Worm (Caenorhabditis elegans) whole organism, young adult: ENCODE measurements around the gene vps-39.

Experiments
- C17E4.6 ChIP-seq: fragments of 200-800 bp; sonication (Bioruptor generic); IDR thresholded peaks from 2 replicates; pipeline ENCODE4 v1.3.6; 2022; ENCODE audit warnings: missing genetic modification reagents, missing genetic modification characterization, missing compliant biosample characterization
- F22D6.2 ChIP-seq: sonication (generic microtip); optimal IDR thresholded peaks from 2 replicates; lab custom pipeline; 2016; ENCODE audit warnings: mild to moderate bottlenecking, missing genetic modification characterization, missing compliant biosample characterization
- F52B5.7 ChIP-seq: sonication (generic microtip); optimal IDR thresholded peaks from 2 replicates; lab custom pipeline; 2016; ENCODE audit warnings: mild to moderate bottlenecking, missing genetic modification characterization, missing compliant biosample characterization
- F57A8.1 ChIP-seq: fragments of 200-800 bp; sonication (Bioruptor generic); optimal IDR thresholded peaks from 2 replicates; lab custom pipeline; 2018; ENCODE audit warnings: mild to moderate bottlenecking, missing genetic modification characterization, moderate library complexity, missing compliant biosample characterization
- K11D2.4 ChIP-seq: fragments of 200-800 bp; sonication (Bioruptor generic); IDR thresholded peaks from 2 replicates; pipeline ENCODE4 v1.3.6; 2022; ENCODE audit warnings: missing genetic modification reagents, missing genetic modification characterization, missing compliant biosample characterization
- ZK185.1 ChIP-seq: sonication (generic microtip); optimal IDR thresholded peaks from 2 replicates; lab custom pipeline; 2016; ENCODE audit warnings: mild to moderate bottlenecking, missing genetic modification characterization, missing compliant biosample characterization; ENCODE audit not compliant: poor library complexity, severe bottlenecking
- athp-1 ChIP-seq: sonication (generic microtip); optimal IDR thresholded peaks from 2 replicates; lab custom pipeline; 2017; ENCODE audit warnings: mild to moderate bottlenecking, missing genetic modification characterization, missing compliant biosample characterization
- ccch-3 ChIP-seq: fragments of 200-800 bp; sonication (Bioruptor generic); optimal IDR thresholded peaks from 2 replicates; lab custom pipeline; 2018; ENCODE audit warnings: mild to moderate bottlenecking, missing genetic modification characterization, missing compliant biosample characterization
- cebp-1 ChIP-seq, 2 experiments: fragments of 200-800 bp in 1 of 2; sonication (Bioruptor generic) in 1 of 2; sonication (generic microtip) in 1 of 2; IDR thresholded peaks in 1 of 2; optimal IDR thresholded peaks in 1 of 2; 2 replicates each; pipeline versions ENCODE4 v1.3.6 to Lab custom; 2017 to 2022; ENCODE audit warnings: missing compliant biosample characterization in 2 of 2, missing genetic modification characterization in 2 of 2, mild to moderate bottlenecking in 1 of 2, missing genetic modification reagents in 1 of 2, moderate library complexity in 1 of 2
- chd-7 ChIP-seq: sonication (generic microtip); optimal IDR thresholded peaks from 2 replicates; lab custom pipeline; 2016; ENCODE audit warnings: mild to moderate bottlenecking, missing genetic modification characterization, moderate library complexity, missing compliant biosample characterization
- egl-44 ChIP-seq: fragments of 200-800 bp; sonication (Bioruptor generic); IDR thresholded peaks from 2 replicates; pipeline ENCODE4 v1.3.6; 2022; ENCODE audit warnings: missing genetic modification reagents, missing genetic modification characterization, missing compliant biosample characterization
- gei-17 ChIP-seq: fragments of 200-800 bp; sonication (Bioruptor generic); optimal IDR thresholded peaks from 2 replicates; lab custom pipeline; 2018; ENCODE audit warnings: mild to moderate bottlenecking, missing genetic modification characterization, missing compliant biosample characterization
- hlh-26 ChIP-seq: fragments of 200-800 bp; sonication (Bioruptor generic); conservative IDR thresholded peaks from 2 replicates; pipeline ENCODE4 v1.3.6; 2022; ENCODE audit warnings: missing genetic modification reagents, missing genetic modification characterization, missing compliant biosample characterization
- hmg-20 ChIP-seq: fragments of 200-800 bp; sonication (Bioruptor generic); IDR thresholded peaks from 2 replicates; pipeline ENCODE4 v1.3.6; 2022; ENCODE audit warnings: missing genetic modification reagents, missing genetic modification characterization, missing compliant biosample characterization
- lsl-1 ChIP-seq: fragments of 200-800 bp; sonication (Bioruptor generic); optimal IDR thresholded peaks from 2 replicates; lab custom pipeline; 2018; ENCODE audit warnings: mild to moderate bottlenecking, missing genetic modification characterization, moderate library complexity, missing compliant biosample characterization
- lsy-27 ChIP-seq: sonication (generic microtip); optimal IDR thresholded peaks from 2 replicates; lab custom pipeline; 2017; ENCODE audit warnings: missing genetic modification characterization, mild to moderate bottlenecking, missing compliant biosample characterization, antibody characterized with exemption, missing genotype, borderline replicate concordance; ENCODE audit not compliant: insufficient read depth
- madf-6 ChIP-seq: fragments of 200-800 bp; sonication (Bioruptor generic); IDR thresholded peaks from 2 replicates; pipeline ENCODE4 v1.3.6; 2022; ENCODE audit warnings: missing genetic modification reagents, missing genetic modification characterization, missing compliant biosample characterization
- nfyb-1 ChIP-seq: fragments of 200-800 bp; sonication (Bioruptor generic); IDR thresholded peaks from 2 replicates; pipeline ENCODE4 v1.3.6; 2022; ENCODE audit warnings: missing genetic modification reagents, missing genetic modification characterization, missing compliant biosample characterization
- nhr-80 ChIP-seq: sonication (generic microtip); optimal IDR thresholded peaks from 2 replicates; lab custom pipeline; 2016; ENCODE audit warnings: missing genetic modification characterization, missing compliant biosample characterization
- pha-4 ChIP-seq: fragments of 150-350 bp; sonication (generic microtip); optimal IDR thresholded peaks from 2 replicates; lab custom pipeline; 2014; ENCODE audit warnings: missing biosample characterization, missing genetic modification reagents, missing genetic modification characterization
- rcor-1 ChIP-seq: fragments of 200-800 bp; sonication (Bioruptor generic); IDR thresholded peaks from 2 replicates; pipeline ENCODE4 v1.3.6; 2022; ENCODE audit warnings: missing genetic modification reagents, missing genetic modification characterization, missing compliant biosample characterization
- rec-8 ChIP-seq, 2 experiments: sonication (generic microtip); optimal IDR thresholded peaks; 2 replicates each; lab custom pipeline; 2016; ENCODE audit warnings: mild to moderate bottlenecking in 2 of 2, missing genetic modification characterization in 2 of 2, missing genetic modification reagents in 2 of 2, missing genotype in 2 of 2, missing biosample characterization in 1 of 2, missing compliant biosample characterization in 1 of 2, moderate library complexity in 1 of 2
- snpc-1.3 ChIP-seq: sonication (generic microtip); optimal IDR thresholded peaks from 2 replicates; lab custom pipeline; 2017; ENCODE audit warnings: missing genetic modification characterization, mild to moderate bottlenecking, missing compliant biosample characterization, antibody characterized with exemption, moderate library complexity, missing genotype, missing genetic modification reagents; ENCODE audit not compliant: insufficient read depth
- xnd-1 ChIP-seq: sonication (generic microtip); optimal IDR thresholded peaks from 2 replicates; lab custom pipeline; 2016; ENCODE audit warnings: missing genotype, missing genetic modification reagents, missing genetic modification characterization, missing compliant biosample characterization
- zfh-2 ChIP-seq: fragments of 200-800 bp; sonication (Bioruptor generic); conservative IDR thresholded peaks from 2 replicates; pipeline ENCODE4 v1.3.6; 2022; ENCODE audit warnings: missing genetic modification reagents, missing genetic modification characterization, missing compliant biosample characterization
- ztf-18 ChIP-seq: sonication (generic microtip); optimal IDR thresholded peaks from 2 replicates; lab custom pipeline; 2016; ENCODE audit warnings: missing genotype, mild to moderate bottlenecking, missing genetic modification characterization, missing compliant biosample characterization
- ztf-22 ChIP-seq: fragments of 200-800 bp; sonication (Bioruptor generic); optimal IDR thresholded peaks from 2 replicates; lab custom pipeline; 2018; ENCODE audit warnings: mild to moderate bottlenecking, missing genetic modification characterization, moderate library complexity, missing compliant biosample characterization
- ztf-25 ChIP-seq: fragments of 200-800 bp; sonication (Bioruptor generic); IDR thresholded peaks from 2 replicates; pipeline ENCODE4 v1.3.6; 2022; ENCODE audit warnings: missing genetic modification reagents, missing genetic modification characterization, missing compliant biosample characterization
- ztf-6 ChIP-seq: fragments of 200-800 bp; sonication (Bioruptor generic); IDR thresholded peaks from 2 replicates; pipeline ENCODE4 v1.3.6; 2022; ENCODE audit warnings: missing genetic modification reagents, missing genetic modification characterization, missing compliant biosample characterization

vps-39 gene

DNA sequence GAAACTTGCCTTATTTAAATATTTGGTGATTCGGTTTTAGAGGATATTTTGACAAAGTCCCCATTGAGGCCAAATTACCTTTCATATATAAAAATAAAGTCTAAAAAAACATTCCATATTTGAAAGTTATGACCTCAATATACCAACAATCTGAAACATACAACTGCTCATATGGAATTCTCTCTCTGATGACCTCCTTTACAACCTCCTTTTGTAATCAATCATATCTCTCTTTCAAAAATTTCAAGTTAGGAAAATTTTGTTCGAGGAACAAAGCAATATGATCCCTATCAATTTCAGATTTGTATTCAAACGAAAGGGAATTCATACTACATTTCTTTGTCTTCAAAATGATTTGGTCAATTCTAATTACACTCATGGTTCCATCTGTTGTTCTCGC lies 41.3 kb upstream of the vps-39 start, which contains the start of gene D1086.6:
TSS of gene D1086.6 (plus strand) at position 301 of the 400 bp plus-strand sequence.
- no peak for TF ChIP-seq F52B5.7 (tag; lab: Kevin White, UChicago)
- TF ChIP-seq lsl-1 (GFP tag; lab: Kevin White, UChicago), result no peak

DNA sequence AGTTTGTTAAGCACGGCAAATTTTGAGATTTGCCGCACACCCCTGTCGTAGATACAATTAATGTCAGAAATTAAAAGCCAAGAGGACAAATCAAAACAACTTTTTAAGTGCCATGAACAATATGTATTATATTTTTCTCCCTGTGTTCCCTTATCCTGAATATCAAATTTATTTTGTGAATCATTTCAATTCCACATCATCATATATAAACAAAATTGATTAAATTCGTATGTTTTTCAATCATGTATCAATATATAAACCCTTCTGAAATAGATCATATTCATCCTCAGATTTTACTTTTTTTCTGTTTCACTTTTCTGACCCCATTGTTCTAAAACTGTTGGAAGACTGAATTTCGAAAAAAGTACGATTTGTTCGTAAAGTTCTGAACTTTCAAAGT lies 36.0 kb upstream of the vps-39 start, which contains the start of gene D1086.11:
TSS of gene D1086.11 (plus strand) at position 301 of the 400 bp plus-strand sequence.
- TF ChIP-seq rcor-1 (GFP tag; lab: Robert Waterston, UW), result no peak
- TF ChIP-seq athp-1 (tag; lab: Kevin White, UChicago), result no peak
- no peak for TF ChIP-seq xnd-1 (tag; lab: Kevin White, UChicago)
- no peak for TF ChIP-seq ztf-25 (GFP tag; lab: Robert Waterston, UW)
- TF ChIP-seq lsy-27 (tag; lab: Kevin White, UChicago), result no peak
- TF ChIP-seq snpc-1.3 (tag; lab: Kevin White, UChicago), result no peak
- no peak for TF ChIP-seq nhr-80 (tag; lab: Kevin White, UChicago)

DNA sequence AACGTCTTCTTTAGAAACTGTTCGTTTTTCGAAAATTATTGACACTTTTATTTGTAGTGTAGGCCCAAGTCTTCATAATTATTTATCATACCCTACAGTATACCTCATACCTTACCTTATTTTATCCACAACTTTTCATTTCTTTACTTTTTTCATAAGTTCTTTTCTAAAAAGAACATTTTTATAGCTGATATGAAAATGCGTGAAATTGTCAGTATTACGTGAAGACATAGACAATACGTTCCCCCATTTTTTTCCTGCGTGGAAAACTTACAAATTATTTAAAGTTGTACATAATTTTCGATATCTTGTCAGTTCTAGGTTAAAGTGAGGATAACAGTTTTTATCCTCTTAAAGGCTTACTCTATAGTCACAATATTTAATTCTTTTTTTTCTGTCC lies 31.7 kb upstream of the vps-39 start:
- no peak for TF ChIP-seq ztf-6 (GFP tag; lab: Robert Waterston, UW)
- TF ChIP-seq C17E4.6, result no peak
- no peak for TF ChIP-seq hlh-26
- no peak for TF ChIP-seq gei-17 (GFP tag; lab: Kevin White, UChicago)
- no peak for TF ChIP-seq rec-8 (tag; optimal IDR thresholded peaks at IDR 0.05; lab: Kevin White, UChicago)
- TF ChIP-seq chd-7, result no peak
- TF ChIP-seq xnd-1 (tag; lab: Kevin White, UChicago), result no peak
- no peak for TF ChIP-seq F22D6.2 (tag; lab: Kevin White, UChicago)
- no peak for TF ChIP-seq pha-4 (tag; lab: Kevin White, UChicago)
- TF ChIP-seq ztf-18 (tag; lab: Kevin White, UChicago), result no peak
- TF ChIP-seq madf-6 (GFP tag; lab: Robert Waterston, UW), result no peak
- TF ChIP-seq lsl-1 (GFP tag; lab: Kevin White, UChicago), result no peak
- no peak for TF ChIP-seq egl-44 (GFP tag; lab: Robert Waterston, UW)
- TF ChIP-seq F57A8.1, result no peak
- no peak for TF ChIP-seq nhr-80 (tag; lab: Kevin White, UChicago)
- no peak for TF ChIP-seq cebp-1 (GFP tag; IDR thresholded peaks at IDR 0.05; lab: Robert Waterston, UW)
- no peak for TF ChIP-seq cebp-1 (tag; optimal IDR thresholded peaks at IDR 0.05; lab: Kevin White, UChicago)

DNA sequence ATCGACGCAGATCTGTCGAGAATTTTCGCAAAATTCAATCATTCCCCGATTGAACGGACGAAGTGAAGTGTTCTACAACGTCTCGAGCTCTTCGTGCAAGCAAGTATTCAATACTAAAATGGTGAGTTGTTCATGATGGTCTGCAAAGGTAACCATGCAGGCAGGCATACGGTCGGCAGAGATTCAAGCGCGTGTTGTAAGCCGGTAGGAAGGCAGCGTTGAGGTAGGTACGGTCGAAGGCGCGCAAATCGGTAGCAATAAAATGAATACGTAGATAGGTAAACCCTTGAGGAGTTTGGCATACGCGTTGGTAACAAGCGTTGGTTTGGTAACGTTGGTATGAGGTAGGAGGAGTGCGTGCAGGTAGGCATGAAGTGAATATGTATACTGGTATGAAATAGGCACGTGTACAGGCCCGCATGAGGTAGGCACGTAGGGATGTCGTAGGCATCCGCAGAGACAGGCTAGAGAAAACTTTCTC lies 29.7 kb upstream of the vps-39 start, which contains the start of gene D1086.17:
TSS of gene D1086.17 (plus strand) at position 51 of the 481 bp plus-strand sequence.
- TF ChIP-seq zfh-2 (GFP tag; lab: Robert Waterston, UW), result no peak
- TF ChIP-seq nfyb-1 (GFP tag; lab: Robert Waterston, UW), result no peak
- no peak for TF ChIP-seq ztf-22
- TF ChIP-seq ZK185.1 (tag; lab: Kevin White, UChicago), result no peak
- TF ChIP-seq hmg-20 (GFP tag; lab: Robert Waterston, UW), result no peak
- no peak for TF ChIP-seq ccch-3 (GFP tag; lab: Kevin White, UChicago)
- no peak for TF ChIP-seq C17E4.6

DNA sequence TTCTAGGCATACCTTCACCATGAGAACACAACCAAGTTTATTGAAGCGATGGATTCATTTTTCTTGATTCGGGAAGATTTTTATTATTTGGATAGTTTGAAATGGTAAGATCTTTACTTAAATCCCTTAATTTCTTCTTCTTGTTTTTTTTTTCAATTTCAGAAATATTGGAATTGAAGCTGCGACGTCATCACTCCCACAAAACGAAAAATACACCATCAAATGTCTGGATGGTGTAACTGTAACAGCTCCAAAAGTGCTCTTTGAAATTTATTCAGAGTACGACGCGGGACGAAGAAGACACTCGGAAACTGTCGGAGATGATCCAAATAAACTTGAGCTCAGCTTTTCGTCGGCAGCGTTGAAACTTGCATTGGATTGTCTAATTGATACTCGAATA lies 26.2 kb upstream of the vps-39 start, which contains the start of gene D1086.21:
TSS of gene D1086.21 (plus strand) at position 301 of the 400 bp plus-strand sequence.
- no peak for TF ChIP-seq K11D2.4
